Worm (Caenorhabditis elegans): Measurements from ENCODE around the gene rpn-13.
A peak's percentile ranks its signal among the peaks of the same experiment; 100 is the strongest.

DNA sequence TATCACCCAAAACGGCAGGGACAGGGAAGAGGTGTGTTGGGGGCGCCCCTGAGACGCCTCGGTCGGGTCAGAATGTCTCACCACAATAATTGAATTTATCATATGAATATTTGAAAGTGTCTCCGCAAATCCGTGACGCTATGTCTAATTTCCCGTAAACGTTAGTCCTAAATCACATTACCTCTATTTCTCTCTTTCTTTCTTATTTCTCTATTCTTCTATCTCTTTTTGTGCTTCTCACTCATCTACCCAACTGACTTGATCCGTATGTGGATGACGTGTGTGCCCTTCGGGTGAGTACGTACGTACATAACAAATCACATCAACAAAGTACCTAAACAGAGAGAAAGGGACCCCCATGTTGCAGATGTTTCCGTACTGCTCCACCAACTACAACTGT lies 24.4 kb downstream of the rpn-13 start:
- TF ChIP-seq skn-1 (tag; optimal IDR thresholded peaks at IDR 0.05) (no peak), ceh-82 (tag; optimal IDR thresholded peaks at IDR 0.05) (no peak), snpc-4 (tag; optimal IDR thresholded peaks at IDR 0.05) (no peak), jun-1 (tag; optimal IDR thresholded peaks at IDR 0.05) (no peak), elt-3 (tag; optimal IDR thresholded peaks at IDR 0.05) (no peak), ztf-11 (tag; optimal IDR thresholded peaks at IDR 0.05) (no peak), blmp-1 (tag; optimal IDR thresholded peaks at IDR 0.05) (no peak), zag-1 (tag; optimal IDR thresholded peaks at IDR 0.05) (no peak), nhr-71 (tag; optimal IDR thresholded peaks at IDR 0.05) (peak; percentile 48), fos-1 (tag; optimal IDR thresholded peaks at IDR 0.05) (no peak)
